Fruit fly (Drosophila melanogaster): ENCODE results near the gene CG33107.

DNA sequence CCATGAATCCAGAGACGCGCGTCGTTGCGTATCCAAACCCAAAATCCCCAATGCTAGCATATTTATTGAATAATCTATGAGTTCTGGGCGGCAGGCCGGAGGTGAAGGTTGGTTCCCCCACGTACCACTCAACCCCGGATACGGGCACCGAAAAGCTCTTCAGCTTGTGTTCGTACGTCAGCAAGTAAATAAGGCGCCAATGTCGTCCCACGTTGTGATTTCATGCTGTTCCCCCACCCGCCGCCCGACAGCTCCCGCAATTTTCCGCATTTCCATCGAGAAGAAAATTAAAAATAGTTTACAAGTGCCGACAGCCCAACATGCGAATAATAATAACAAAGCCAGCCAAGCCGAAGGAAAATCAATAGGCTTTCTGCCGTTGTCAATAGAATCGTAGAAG is 14.2 kb upstream of the CG33107 start:
- no peak for TF ChIP-seq CG8478 (optimal IDR thresholded peaks at IDR 0.05)
- no peak for TF ChIP-seq CTCF (optimal IDR thresholded peaks at IDR 0.05)
